Fruit fly (Drosophila melanogaster) whole organism, embryonic: ENCODE measurements around the gene RpL24-like.

Experiments
- B-H2 ChIP-seq: fragments of 200-800 bp; sonication (Bioruptor generic); optimal IDR thresholded peaks from 2 replicates; lab custom pipeline; 2018; ENCODE audit warnings: missing biosample characterization, mild to moderate bottlenecking, missing genetic modification characterization
- CG10147 ChIP-seq: fragments of 200-800 bp; sonication (Bioruptor generic); optimal IDR thresholded peaks from 2 replicates; lab custom pipeline; 2019; ENCODE audit warnings: missing biosample characterization, mild to moderate bottlenecking, missing genetic modification characterization, moderate library complexity
- CG10267 ChIP-seq: fragments of 200-800 bp; sonication (Bioruptor generic); optimal IDR thresholded peaks from 2 replicates; lab custom pipeline; 2018; ENCODE audit warnings: missing biosample characterization, mild to moderate bottlenecking, missing genetic modification characterization, moderate library complexity
- CG10462 ChIP-seq: fragments of 200-800 bp; sonication (Bioruptor generic); optimal IDR thresholded peaks from 2 replicates; lab custom pipeline; 2016; ENCODE audit warnings: missing biosample characterization, missing genetic modification characterization
- CG11560 ChIP-seq: fragments of 200-800 bp; sonication (Bioruptor generic); IDR thresholded peaks from 3 replicates; pipeline ENCODE4 v1.3.6; 2022; ENCODE audit warnings: missing biosample characterization, missing genetic modification characterization
- CG13287 ChIP-seq: fragments of 200-800 bp; sonication (Bioruptor generic); IDR thresholded peaks from 2 replicates; pipeline ENCODE4 v1.3.6; 2022; ENCODE audit warnings: missing biosample characterization, missing genetic modification characterization; ENCODE audit not compliant: partially characterized antibody
- CG15073 ChIP-seq: fragments of 200-800 bp; sonication (Bioruptor generic); optimal IDR thresholded peaks from 2 replicates; lab custom pipeline; 2016; ENCODE audit warnings: missing biosample characterization, missing genetic modification characterization
- CG16813 ChIP-seq: fragments of 200-800 bp; sonication (Bioruptor generic); IDR thresholded peaks from 3 replicates; pipeline ENCODE4 v1.3.6; 2022; ENCODE audit warnings: missing biosample characterization, missing genetic modification characterization; ENCODE audit not compliant: partially characterized antibody
- CG30403 ChIP-seq: fragments of 200-800 bp; sonication (Bioruptor generic); optimal IDR thresholded peaks from 3 replicates; lab custom pipeline; 2016; ENCODE audit warnings: missing biosample characterization, missing genetic modification characterization
- CG31224 ChIP-seq: fragments of 200-800 bp; sonication (Bioruptor generic); IDR thresholded peaks from 2 replicates; pipeline ENCODE4 v1.3.6; 2022; ENCODE audit warnings: missing biosample characterization, missing genetic modification characterization
- CG33213 ChIP-seq: fragments of 200-800 bp; sonication (Bioruptor generic); optimal IDR thresholded peaks from 3 replicates; lab custom pipeline; 2016; ENCODE audit warnings: missing biosample characterization, missing genetic modification characterization
- CG34224 ChIP-seq: fragments of 200-800 bp; sonication (Bioruptor generic); IDR thresholded peaks from 3 replicates; pipeline ENCODE4 v1.3.6; 2022; ENCODE audit warnings: missing biosample characterization, missing genetic modification characterization; ENCODE audit not compliant: partially characterized antibody
- CG3726 ChIP-seq: fragments of 200-800 bp; sonication (Bioruptor generic); IDR thresholded peaks from 3 replicates; pipeline ENCODE4, ENCODE4 v1.3.6; 2022; ENCODE audit warnings: missing biosample characterization, missing genetic modification characterization
- CG4360 ChIP-seq: fragments of 200-800 bp; sonication (Bioruptor generic); IDR thresholded peaks from 2 replicates; pipeline ENCODE4 v1.3.6; 2022; ENCODE audit warnings: missing biosample characterization, missing genetic modification characterization
- CG7556 ChIP-seq: fragments of 200-800 bp; sonication (Bioruptor generic); optimal IDR thresholded peaks from 2 replicates; lab custom pipeline; 2017; ENCODE audit warnings: missing biosample characterization, mild to moderate bottlenecking, missing genetic modification characterization
- CG9876 ChIP-seq: fragments of 200-800 bp; sonication (Bioruptor generic); optimal IDR thresholded peaks from 2 replicates; lab custom pipeline; 2016; ENCODE audit warnings: missing biosample characterization, missing genetic modification characterization
- Chrac-16 ChIP-seq: fragments of 200-800 bp; sonication (Bioruptor generic); optimal IDR thresholded peaks from 3 replicates; lab custom pipeline; 2016; ENCODE audit warnings: missing biosample characterization, missing genetic modification characterization
- D19A ChIP-seq: fragments of 200-800 bp; optimal IDR thresholded peaks from 3 replicates; lab custom pipeline; 2019; ENCODE audit warnings: missing biosample characterization, mild to moderate bottlenecking, missing genetic modification characterization, moderate library complexity
- Dip3 ChIP-seq: fragments of 200-800 bp; sonication (Bioruptor generic); optimal IDR thresholded peaks from 3 replicates; lab custom pipeline; 2016; ENCODE audit warnings: missing biosample characterization, missing genetic modification characterization
- Fer2 ChIP-seq: fragments of 200-800 bp; sonication (Bioruptor generic); optimal IDR thresholded peaks from 2 replicates; lab custom pipeline; 2018; ENCODE audit warnings: missing biosample characterization, mild to moderate bottlenecking, missing genetic modification characterization, moderate library complexity
- Gug ChIP-seq: fragments of 200-800 bp; sonication (Bioruptor generic); IDR thresholded peaks from 4 replicates; pipeline ENCODE4 v1.3.6; 2022; ENCODE audit warnings: missing biosample characterization, missing genetic modification characterization
- HHEX ChIP-seq: fragments of 200-800 bp; sonication (Bioruptor generic); optimal IDR thresholded peaks from 3 replicates; lab custom pipeline; 2017; ENCODE audit warnings: missing biosample characterization, mild to moderate bottlenecking, missing genetic modification characterization, missing genetic modification reagents
- HmgZ ChIP-seq: fragments of 200-800 bp; sonication (Bioruptor generic); optimal IDR thresholded peaks from 2 replicates; lab custom pipeline; 2018; ENCODE audit warnings: missing biosample characterization, mild to moderate bottlenecking, missing genetic modification characterization
- Hmr ChIP-seq: fragments of 200-800 bp; sonication (Bioruptor generic); optimal IDR thresholded peaks from 3 replicates; lab custom pipeline; 2017; ENCODE audit warnings: mild to moderate bottlenecking, missing biosample characterization, missing genetic modification reagents, missing genetic modification characterization
- NC2α ChIP-seq: fragments of 200-800 bp; sonication (Bioruptor generic); optimal IDR thresholded peaks from 2 replicates; lab custom pipeline; 2016; ENCODE audit warnings: missing biosample characterization, missing genetic modification characterization
- Oaz ChIP-seq: fragments of 200-800 bp; sonication (Bioruptor generic); IDR thresholded peaks from 2 replicates; pipeline ENCODE4 v1.3.6; 2022; ENCODE audit warnings: missing biosample characterization, missing genetic modification characterization
- Poxn ChIP-seq: fragments of 200-800 bp; sonication (Bioruptor generic); IDR thresholded peaks from 2 replicates; pipeline ENCODE4 v1.3.6; 2022; ENCODE audit warnings: missing biosample characterization, missing genetic modification characterization
- Sry-δ ChIP-seq: fragments of 200-800 bp; sonication (Bioruptor generic); optimal IDR thresholded peaks from 2 replicates; lab custom pipeline; 2016; ENCODE audit warnings: missing biosample characterization, missing genetic modification characterization
- YL-1 ChIP-seq: fragments of 200-800 bp; sonication (Bioruptor generic); optimal IDR thresholded peaks from 3 replicates; lab custom pipeline; 2017; ENCODE audit warnings: missing biosample characterization, mild to moderate bottlenecking, missing genetic modification characterization
- az2 ChIP-seq: fragments of 200-800 bp; sonication (Bioruptor generic); optimal IDR thresholded peaks from 3 replicates; lab custom pipeline; 2016; ENCODE audit warnings: missing biosample characterization, missing genetic modification characterization
- br ChIP-seq: fragments of >200 bp; optimal IDR thresholded peaks from 2 replicates; lab custom pipeline; 2017
- danr ChIP-seq: fragments of 200-800 bp; sonication (Bioruptor generic); IDR thresholded peaks from 2 replicates; pipeline ENCODE4 v1.3.6; 2022; ENCODE audit warnings: missing biosample characterization, missing genetic modification characterization
- dati ChIP-seq: fragments of 200-800 bp; sonication (Bioruptor generic); IDR thresholded peaks from 2 replicates; pipeline ENCODE4 v1.3.6; 2022; ENCODE audit warnings: missing biosample characterization, missing genetic modification characterization
- disco-r ChIP-seq: fragments of 200-800 bp; sonication (Bioruptor generic); optimal IDR thresholded peaks from 2 replicates; lab custom pipeline; 2016; ENCODE audit warnings: missing biosample characterization, missing genetic modification characterization
- fd96Cb ChIP-seq: fragments of 200-800 bp; sonication (Bioruptor generic); optimal IDR thresholded peaks from 2 replicates; lab custom pipeline; 2018; ENCODE audit warnings: missing biosample characterization, mild to moderate bottlenecking, missing genetic modification characterization, moderate library complexity
- gem ChIP-seq: fragments of 200-800 bp; sonication (Bioruptor generic); optimal IDR thresholded peaks from 2 replicates; lab custom pipeline; 2019; ENCODE audit warnings: missing biosample characterization, mild to moderate bottlenecking, missing genetic modification characterization, moderate library complexity
- gfzf ChIP-seq: fragments of 200-800 bp; sonication (Bioruptor generic); optimal IDR thresholded peaks from 2 replicates; lab custom pipeline; 2016; ENCODE audit warnings: missing biosample characterization, mild to moderate bottlenecking, missing genetic modification characterization, moderate library complexity
- grau ChIP-seq: fragments of 200-800 bp; optimal IDR thresholded peaks from 3 replicates; lab custom pipeline; 2019; ENCODE audit warnings: missing biosample characterization, mild to moderate bottlenecking, missing genetic modification characterization, moderate library complexity
- grn ChIP-seq: fragments of 200-800 bp; sonication (Bioruptor generic); optimal IDR thresholded peaks from 3 replicates; lab custom pipeline; 2017; ENCODE audit warnings: missing biosample characterization, missing genetic modification characterization
- gsb-n ChIP-seq: fragments of 200-800 bp; sonication (Bioruptor generic); optimal IDR thresholded peaks from 3 replicates; lab custom pipeline; 2018; ENCODE audit warnings: missing biosample characterization, mild to moderate bottlenecking, missing genetic modification characterization
- klu ChIP-seq: fragments of 200-800 bp; sonication (Bioruptor generic); IDR thresholded peaks from 2 replicates; pipeline ENCODE4 v1.3.6; 2022; ENCODE audit warnings: missing biosample characterization, missing genetic modification characterization
- maf-S ChIP-seq: fragments of 200-800 bp; sonication (Bioruptor generic); optimal IDR thresholded peaks from 2 replicates; lab custom pipeline; 2016; ENCODE audit warnings: missing biosample characterization, missing genetic modification characterization
- mld ChIP-seq: fragments of 200-800 bp; sonication (Bioruptor generic); IDR thresholded peaks from 3 replicates; pipeline ENCODE4 v1.3.6; 2022; ENCODE audit warnings: missing biosample characterization, missing genetic modification characterization; ENCODE audit not compliant: partially characterized antibody
- nerfin-2 ChIP-seq: fragments of 200-800 bp; sonication (Bioruptor generic); IDR thresholded peaks from 2 replicates; pipeline ENCODE4 v1.3.6; 2022; ENCODE audit warnings: missing biosample characterization, missing genetic modification characterization; ENCODE audit not compliant: partially characterized antibody
- nom ChIP-seq: fragments of 200-800 bp; sonication (Bioruptor generic); optimal IDR thresholded peaks from 2 replicates; lab custom pipeline; 2017; ENCODE audit warnings: missing biosample characterization, missing genetic modification characterization, mild to moderate bottlenecking, moderate library complexity, missing genetic modification reagents
- pb ChIP-seq: fragments of 200-800 bp; sonication (Bioruptor generic); optimal IDR thresholded peaks from 3 replicates; lab custom pipeline; 2016; ENCODE audit warnings: missing biosample characterization, missing genetic modification characterization
- pita ChIP-seq: fragments of 200-800 bp; sonication (Bioruptor generic); optimal IDR thresholded peaks from 2 replicates; lab custom pipeline; 2017; ENCODE audit warnings: missing biosample characterization, mild to moderate bottlenecking, missing genetic modification characterization
- stwl ChIP-seq: fragments of 200-800 bp; sonication (Bioruptor generic); optimal IDR thresholded peaks from 3 replicates; lab custom pipeline; 2018; ENCODE audit warnings: missing biosample characterization, mild to moderate bottlenecking, missing genetic modification characterization, moderate library complexity
- sug ChIP-seq: fragments of 200-800 bp; optimal IDR thresholded peaks from 2 replicates; lab custom pipeline; 2019; ENCODE audit warnings: missing biosample characterization, mild to moderate bottlenecking, missing genetic modification characterization, moderate library complexity
- tio ChIP-seq: fragments of 200-800 bp; sonication (Bioruptor generic); optimal IDR thresholded peaks from 2 replicates; lab custom pipeline; 2017; ENCODE audit warnings: missing biosample characterization, missing genetic modification characterization, inconsistent platforms
- vvl ChIP-seq: fragments of 200-800 bp; sonication (Bioruptor generic); IDR thresholded peaks from 2 replicates; pipeline ENCODE4 v1.3.6; 2022; ENCODE audit warnings: missing biosample characterization, missing genetic modification characterization

The RpL24-like gene

dm6 chr3R:11421643-11422122, 9.7 kb downstream of the RpL24-like start, which contains the start of the genes ninaG and Sptz (continued):
- peak; percentile 95 for TF ChIP-seq gem (tag; lab: Kevin White, UChicago)
- TF ChIP-seq CG34224: peak; percentile 7; the same call in 1 of the 3 replicates
- peak; percentile 88 for TF ChIP-seq CG7556 (GFP tag; lab: Kevin White, UChicago)
- peak; percentile 39 for TF ChIP-seq gfzf
- peak; percentile 95 for TF ChIP-seq HmgZ (tag; lab: Kevin White, UChicago)
- TF ChIP-seq D19A (tag; lab: Kevin White, UChicago): no peak
- peak; percentile 66 for TF ChIP-seq YL-1 (GFP tag; lab: Kevin White, UChicago)
- peak; percentile 70; the same call in 1 of the 2 replicates for TF ChIP-seq Poxn (GFP tag; lab: Robert Waterston, UW)
- TF ChIP-seq tio (GFP tag; lab: Kevin White, UChicago): no peak
- no peak for TF ChIP-seq br (lab: Kevin White, UChicago)
- peak; percentile 63 for TF ChIP-seq CG15073 (GFP tag; lab: Kevin White, UChicago)
- peak; percentile 83 for TF ChIP-seq disco-r (GFP tag; lab: Kevin White, UChicago)
- TF ChIP-seq Dip3 (GFP tag; lab: Kevin White, UChicago): peak; percentile 96
- TF ChIP-seq CG13287 (GFP tag; lab: Robert Waterston, UW): peak; percentile 64
- TF ChIP-seq nom (GFP tag; lab: Kevin White, UChicago): no peak
- TF ChIP-seq CG9876 (GFP tag; lab: Kevin White, UChicago): peak; percentile 90
- peak; percentile 84 for TF ChIP-seq Oaz (GFP tag; lab: Robert Waterston, UW)
- TF ChIP-seq pb (GFP tag; lab: Kevin White, UChicago): peak; percentile 78
- TF ChIP-seq CG11560 (tag; lab: Robert Waterston, UW): peak; percentile 87
- peak; percentile 92 for TF ChIP-seq fd96Cb (tag; lab: Kevin White, UChicago)
- TF ChIP-seq grau (tag; lab: Kevin White, UChicago): peak; percentile 89
- TF ChIP-seq klu (GFP tag; lab: Robert Waterston, UW): peak; percentile 94
- TF ChIP-seq Hmr (GFP tag; lab: Kevin White, UChicago): peak; percentile 92
- no peak for TF ChIP-seq nerfin-2 (GFP tag; lab: Robert Waterston, UW)
- peak; percentile 83 for TF ChIP-seq HHEX
- TF ChIP-seq B-H2 (GFP tag; lab: Kevin White, UChicago): no peak
- peak; percentile 86 for TF ChIP-seq NC2α
- TF ChIP-seq CG10267 (tag; lab: Kevin White, UChicago): peak; percentile 88
- peak; percentile 91 for TF ChIP-seq Sry-δ (GFP tag; lab: Kevin White, UChicago)
- peak; percentile 47 for TF ChIP-seq CG4360 (GFP tag; lab: Robert Waterston, UW)
- TF ChIP-seq CG3726 (GFP tag; lab: Robert Waterston, UW): peak; percentile 87; the same call in 2 of the 3 replicates
- peak; percentile 93 for TF ChIP-seq CG33213 (GFP tag; lab: Kevin White, UChicago)
- TF ChIP-seq gsb-n (tag; lab: Kevin White, UChicago): no peak
- peak; percentile 96 for TF ChIP-seq az2 (GFP tag; lab: Kevin White, UChicago)
- TF ChIP-seq CG10462 (GFP tag; lab: Kevin White, UChicago): peak; percentile 95
- peak; percentile 84 for TF ChIP-seq Fer2 (tag; lab: Kevin White, UChicago)
- TF ChIP-seq danr (GFP tag; lab: Robert Waterston, UW): peak; percentile 88
- no peak for TF ChIP-seq sug (tag; lab: Kevin White, UChicago)
- peak; percentile 96 for TF ChIP-seq Gug (GFP tag; lab: Robert Waterston, UW)
- TF ChIP-seq grn: peak; percentile 93
- TF ChIP-seq mld (GFP tag; lab: Robert Waterston, UW): no peak
- TF ChIP-seq CG10147 (GFP tag; lab: Kevin White, UChicago): no peak
- peak; percentile 98 for TF ChIP-seq CG30403 (GFP tag; lab: Kevin White, UChicago)
- no peak for TF ChIP-seq stwl (tag; lab: Kevin White, UChicago)
- TF ChIP-seq vvl: peak; percentile 98
- TF ChIP-seq CG16813 (GFP tag; lab: Robert Waterston, UW): peak; percentile 55; the same call in 2 of the 3 replicates
- TF ChIP-seq Chrac-16 (GFP tag; lab: Kevin White, UChicago): peak; percentile 96
- TF ChIP-seq CG31224: peak; percentile 90
- no peak for TF ChIP-seq pita
- TF ChIP-seq dati (GFP tag; lab: Robert Waterston, UW): peak; percentile 71
- peak; percentile 92 for TF ChIP-seq maf-S (GFP tag; lab: Kevin White, UChicago)
